Worm (Caenorhabditis elegans) whole organism, early embryonic: ENCODE measurements around the gene Y43F4B.10.

ENCODE experiments used
- hmbx-1 ChIP-seq: sonication (generic microtip); optimal IDR thresholded peaks from 2 replicates; lab custom pipeline; 2016; ENCODE audit warnings: mild to moderate bottlenecking, missing genetic modification characterization, missing compliant biosample characterization
- hnd-1 ChIP-seq: sonication (generic microtip); optimal IDR thresholded peaks from 2 replicates; lab custom pipeline; 2016; ENCODE audit warnings: missing genetic modification characterization, missing compliant biosample characterization

- TF ChIP-seq hmbx-1 (tag; lab: Kevin White, UChicago), result no peak
- TF ChIP-seq hnd-1 (tag; lab: Kevin White, UChicago), result no peak
Measured at ce11 chrIII:13277881-13278500, 35.9 kb upstream of the Y43F4B.10 start.
